Worm (Caenorhabditis elegans) whole organism, L1 larva: ENCODE data around the gene sqst-5.

Experiments
- C34B4.2 ChIP-seq: sonication (generic microtip); optimal IDR thresholded peaks from 2 replicates; lab custom pipeline; 2017; ENCODE audit warnings: mild to moderate bottlenecking, missing genetic modification characterization, missing compliant biosample characterization
- F16B12.6 ChIP-seq: fragments of 150-350 bp; optimal IDR thresholded peaks from 2 replicates; lab custom pipeline; 2014; ENCODE audit warnings: missing biosample characterization, missing genetic modification characterization
- alr-1 ChIP-seq: fragments of 200-800 bp; sonication (Bioruptor generic); optimal IDR thresholded peaks from 2 replicates; lab custom pipeline; 2018; ENCODE audit warnings: borderline replicate concordance, mild to moderate bottlenecking, missing genetic modification characterization, missing compliant biosample characterization
- blmp-1 ChIP-seq: fragments of 150-350 bp; optimal IDR thresholded peaks from 2 replicates; lab custom pipeline; 2014; ENCODE audit warnings: missing biosample characterization, missing genetic modification characterization
- ceh-63 ChIP-seq: fragments of 200-800 bp; sonication (Bioruptor generic); optimal IDR thresholded peaks from 2 replicates; lab custom pipeline; 2018; ENCODE audit warnings: mild to moderate bottlenecking, missing genetic modification characterization, missing compliant biosample characterization
- ceh-8 ChIP-seq: fragments of 200-800 bp; sonication (Bioruptor generic); optimal IDR thresholded peaks from 2 replicates; lab custom pipeline; 2018; ENCODE audit warnings: mild to moderate bottlenecking, missing genetic modification characterization, moderate library complexity, missing compliant biosample characterization
- ceh-90 ChIP-seq: sonication (generic microtip); optimal IDR thresholded peaks from 2 replicates; lab custom pipeline; 2016; ENCODE audit warnings: missing genetic modification characterization, missing compliant biosample characterization
- elt-2 ChIP-seq: sonication (generic microtip); optimal IDR thresholded peaks from 2 replicates; lab custom pipeline; 2016; ENCODE audit warnings: missing genetic modification characterization, mild to moderate bottlenecking, inconsistent platforms, missing compliant biosample characterization, missing genetic modification reagents
- fkh-4 ChIP-seq: sonication (generic microtip); optimal IDR thresholded peaks from 2 replicates; lab custom pipeline; 2016; ENCODE audit warnings: missing compliant biosample characterization, missing genetic modification characterization, borderline replicate concordance
- fos-1 ChIP-seq: fragments of 150-350 bp; optimal IDR thresholded peaks from 2 replicates; lab custom pipeline; 2014; ENCODE audit warnings: missing biosample characterization, missing genetic modification characterization
- hlh-4 ChIP-seq: sonication (generic microtip); optimal IDR thresholded peaks from 2 replicates; lab custom pipeline; 2016; ENCODE audit warnings: mild to moderate bottlenecking, missing genetic modification characterization, missing compliant biosample characterization
- irx-1 ChIP-seq: sonication (generic microtip); optimal IDR thresholded peaks from 2 replicates; lab custom pipeline; 2016; ENCODE audit warnings: missing genetic modification characterization, missing compliant biosample characterization
- jun-1 ChIP-seq: fragments of 150-350 bp; optimal IDR thresholded peaks from 2 replicates; lab custom pipeline; 2014; ENCODE audit warnings: missing biosample characterization, missing genetic modification reagents, missing genetic modification characterization
- lin-14 ChIP-seq: fragments of 200-800 bp; sonication (Bioruptor generic); optimal IDR thresholded peaks from 2 replicates; lab custom pipeline; 2018; ENCODE audit warnings: mild to moderate bottlenecking, missing genetic modification characterization, moderate library complexity, missing compliant biosample characterization
- lin-15B ChIP-seq: fragments of 150-350 bp; sonication (generic microtip); optimal IDR thresholded peaks from 3 replicates; lab custom pipeline; 2014; ENCODE audit warnings: missing biosample characterization, missing genetic modification characterization
- lin-35 ChIP-seq, 2 experiments: fragments of 150-350 bp; optimal IDR thresholded peaks; 2 replicates each; lab custom pipeline; 2014; ENCODE audit warnings: missing biosample characterization in 2 of 2, missing genetic modification characterization in 2 of 2, missing genetic modification reagents in 2 of 2
- lir-3 ChIP-seq: sonication (generic microtip); optimal IDR thresholded peaks from 2 replicates; lab custom pipeline; 2016; ENCODE audit warnings: mild to moderate bottlenecking, missing genetic modification characterization, moderate library complexity, missing compliant biosample characterization; ENCODE audit not compliant: poor library complexity
- mdl-1 ChIP-seq, 2 experiments: fragments of 150-350 bp; optimal IDR thresholded peaks; 2 replicates each; lab custom pipeline; 2014 to 2017; ENCODE audit warnings: missing biosample characterization in 2 of 2, missing genetic modification characterization in 2 of 2, inconsistent platforms in 1 of 2
- mep-1 ChIP-seq: fragments of 150-350 bp; optimal IDR thresholded peaks from 2 replicates; lab custom pipeline; 2014; ENCODE audit warnings: missing biosample characterization, missing genetic modification characterization
- nhr-11 ChIP-seq: fragments of 150-350 bp; optimal IDR thresholded peaks from 2 replicates; lab custom pipeline; 2014; ENCODE audit warnings: missing biosample characterization, missing genetic modification characterization
- nhr-47 ChIP-seq: sonication (generic microtip); optimal IDR thresholded peaks from 2 replicates; lab custom pipeline; 2016; ENCODE audit warnings: mild to moderate bottlenecking, missing genetic modification characterization, moderate library complexity, missing compliant biosample characterization
- nhr-77 ChIP-seq: fragments of 150-350 bp; optimal IDR thresholded peaks from 2 replicates; lab custom pipeline; 2014; ENCODE audit warnings: missing biosample characterization, missing genetic modification characterization
- nhr-85 ChIP-seq: sonication (generic microtip); peaks from one replicate; lab custom pipeline; 2016; ENCODE audit warnings: missing genetic modification characterization, inconsistent platforms, missing compliant biosample characterization
- pag-3 ChIP-seq: sonication (generic microtip); optimal IDR thresholded peaks from 2 replicates; lab custom pipeline; 2017; ENCODE audit warnings: missing genetic modification characterization, mild to moderate bottlenecking, missing compliant biosample characterization, antibody characterized with exemption, borderline replicate concordance; ENCODE audit not compliant: insufficient read depth
- pqm-1 ChIP-seq: sonication (generic microtip); optimal IDR thresholded peaks from 3 replicates; lab custom pipeline; 2017; ENCODE audit warnings: missing biosample characterization, missing genetic modification characterization
- rnt-1 ChIP-seq: sonication (generic microtip); optimal IDR thresholded peaks from 2 replicates; lab custom pipeline; 2016; ENCODE audit warnings: mild to moderate bottlenecking, missing genetic modification characterization, moderate library complexity, missing compliant biosample characterization
- skn-1 ChIP-seq: fragments of 150-350 bp; optimal IDR thresholded peaks from 2 replicates; lab custom pipeline; 2014; ENCODE audit warnings: missing biosample characterization, missing genetic modification characterization
- sox-4 ChIP-seq: sonication (generic microtip); optimal IDR thresholded peaks from 2 replicates; lab custom pipeline; 2016; ENCODE audit warnings: missing genetic modification characterization, missing compliant biosample characterization
- swsn-7 ChIP-seq: sonication (generic microtip); optimal IDR thresholded peaks from 2 replicates; lab custom pipeline; 2016; ENCODE audit warnings: missing genetic modification characterization, missing compliant biosample characterization
- tlp-1 ChIP-seq: fragments of 150-350 bp; optimal IDR thresholded peaks from 2 replicates; lab custom pipeline; 2014; ENCODE audit warnings: missing biosample characterization, missing genetic modification characterization
- unc-130 ChIP-seq: fragments of 150-350 bp; optimal IDR thresholded peaks from 2 replicates; lab custom pipeline; 2017; ENCODE audit warnings: missing biosample characterization, missing genetic modification characterization, inconsistent platforms
- unc-30 ChIP-seq: sonication (generic microtip); optimal IDR thresholded peaks from 2 replicates; lab custom pipeline; 2017; ENCODE audit warnings: missing biosample characterization, missing genetic modification characterization
- unc-86 ChIP-seq: sonication (generic microtip); optimal IDR thresholded peaks from 2 replicates; lab custom pipeline; 2016; ENCODE audit warnings: missing genetic modification characterization, missing compliant biosample characterization
- vab-15 ChIP-seq: sonication (generic microtip); optimal IDR thresholded peaks from 2 replicates; lab custom pipeline; 2017; ENCODE audit warnings: missing genotype, mild to moderate bottlenecking, missing genetic modification characterization, missing compliant biosample characterization
- zag-1 ChIP-seq: fragments of 150-350 bp; optimal IDR thresholded peaks from 2 replicates; lab custom pipeline; 2014; ENCODE audit warnings: missing biosample characterization, missing genetic modification characterization
- ztf-11 ChIP-seq, 2 experiments: sonication (generic microtip); optimal IDR thresholded peaks; 2 replicates each; lab custom pipeline; 2016 to 2017; ENCODE audit warnings: missing genetic modification characterization in 2 of 2, missing biosample characterization in 1 of 2, missing compliant biosample characterization in 1 of 2

sqst-5 gene

ce11 chrIII:179123-179592, 31.7 kb upstream of the sqst-5 start, which contains the start of gene F40G9.6:
TSS of gene F40G9.6 (plus strand) at chrIII:179542.
- TF ChIP-seq skn-1 (tag; lab: Kevin White, UChicago): no peak
- TF ChIP-seq elt-2: no peak
- TF ChIP-seq vab-15 (tag; lab: Kevin White, UChicago): no peak
- TF ChIP-seq unc-86 (tag; lab: Kevin White, UChicago): no peak
- TF ChIP-seq mdl-1 (tag; optimal IDR thresholded peaks at IDR 0.05; lab: Kevin White, UChicago): no peak
- no peak for TF ChIP-seq ztf-11 (tag; optimal IDR thresholded peaks at IDR 0.05; lab: Kevin White, UChicago)
- TF ChIP-seq F16B12.6 (tag; lab: Kevin White, UChicago): no peak
- TF ChIP-seq nhr-77 (tag; lab: Kevin White, UChicago): no peak
- no peak for TF ChIP-seq jun-1 (tag; lab: Kevin White, UChicago)
- TF ChIP-seq ceh-63 (GFP tag; lab: Kevin White, UChicago): no peak
- no peak for TF ChIP-seq sox-4 (tag; lab: Kevin White, UChicago)
- no peak for TF ChIP-seq ceh-8 (GFP tag; lab: Kevin White, UChicago)
- no peak for TF ChIP-seq zag-1 (tag; lab: Kevin White, UChicago)
- no peak for TF ChIP-seq unc-30 (tag; lab: Kevin White, UChicago)
- no peak for TF ChIP-seq lin-14
- no peak for TF ChIP-seq mep-1
- TF ChIP-seq irx-1 (tag; lab: Kevin White, UChicago): no peak
- no peak for TF ChIP-seq alr-1 (tag; lab: Kevin White, UChicago)
- no peak for TF ChIP-seq rnt-1 (tag; lab: Kevin White, UChicago)
- TF ChIP-seq, all 84 proteins: peak for 0

DNA sequence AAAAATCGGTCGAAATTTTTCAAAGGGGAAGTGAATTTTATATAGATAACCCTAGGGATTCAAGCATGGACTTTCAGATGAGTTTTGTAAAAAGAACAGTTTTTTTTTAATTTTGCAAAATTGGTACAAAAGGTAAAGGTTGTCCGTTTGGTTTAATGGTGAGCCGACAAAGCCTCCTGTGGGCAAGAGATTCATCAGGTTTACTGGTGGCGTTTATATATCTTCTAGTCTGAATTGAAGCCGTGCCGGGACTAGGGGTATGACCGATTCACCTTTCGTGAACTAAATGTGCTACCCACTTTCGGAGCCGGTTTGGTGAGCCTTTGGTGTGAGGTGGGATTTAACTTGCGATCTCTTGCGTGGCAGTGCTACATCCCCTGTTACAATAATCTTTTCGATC, 30.7 kb upstream of the sqst-5 start:
- TF ChIP-seq lin-35 (GFP tag; optimal IDR thresholded peaks at IDR 0.05; lab: Kevin White, UChicago) (no peak), rnt-1 (tag; lab: Kevin White, UChicago) (no peak), ceh-90 (tag; lab: Kevin White, UChicago) (no peak), sox-4 (tag; lab: Kevin White, UChicago) (no peak), nhr-77 (tag; lab: Kevin White, UChicago) (no peak), nhr-85 (no peak), tlp-1 (tag; lab: Kevin White, UChicago) (no peak), C34B4.2 (tag; lab: Kevin White, UChicago) (no peak), ztf-11 (tag; optimal IDR thresholded peaks at IDR 0.05; lab: Kevin White, UChicago) (no peak), alr-1 (tag; lab: Kevin White, UChicago) (no peak), blmp-1 (tag; lab: Kevin White, UChicago) (no peak), fos-1 (tag; lab: Kevin White, UChicago) (no peak), pag-3 (no peak), pqm-1 (tag; lab: Kevin White, UChicago) (no peak), skn-1 (tag; lab: Kevin White, UChicago) (no peak)

DNA sequence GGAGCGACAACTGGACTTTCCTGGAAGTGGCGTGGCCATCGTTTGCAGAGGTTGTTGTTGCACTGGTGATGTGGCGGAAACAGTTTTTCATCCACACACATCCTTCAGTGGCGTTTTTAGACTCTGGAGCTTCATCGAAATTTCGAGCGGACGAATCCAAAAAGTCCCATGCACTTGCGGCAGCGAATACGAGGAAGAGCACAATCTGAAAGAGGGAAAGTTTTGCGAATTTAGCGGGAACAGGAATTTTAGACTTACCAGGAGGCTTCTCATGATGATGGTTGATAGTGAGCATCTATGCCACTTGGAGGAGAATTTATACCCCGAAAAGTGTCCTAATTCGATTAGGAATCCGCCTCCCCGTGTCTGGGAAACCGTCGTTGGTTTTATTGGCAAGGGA, 30.3 kb upstream of the sqst-5 start, which contains the start of gene F40G9.14:
TSS of gene F40G9.14 (minus strand) at position 101 of the 400 bp plus-strand sequence.
- TF ChIP-seq alr-1 (tag; lab: Kevin White, UChicago) (no peak), hlh-4 (no peak), unc-130 (no peak), nhr-47 (tag; lab: Kevin White, UChicago) (no peak), nhr-11 (tag; lab: Kevin White, UChicago) (no peak)

DNA sequence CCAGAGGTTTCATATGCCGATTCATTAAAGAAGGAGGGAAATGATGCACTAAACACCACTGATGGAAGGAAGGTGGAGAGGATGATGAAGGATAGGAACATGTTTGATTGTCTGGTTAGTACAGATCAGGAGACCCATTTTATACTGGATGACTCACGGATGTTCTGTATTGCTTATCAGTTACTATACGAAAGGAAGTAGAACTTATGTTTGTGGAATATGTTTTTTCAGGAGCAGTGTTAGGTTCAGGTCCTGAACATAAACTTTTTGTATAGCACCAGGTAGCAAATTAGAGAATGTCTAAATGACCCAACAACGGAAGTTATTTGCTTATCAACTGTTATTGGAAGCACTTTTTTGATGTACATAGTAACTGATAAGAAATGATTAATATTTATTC, 28.3 kb upstream of the sqst-5 start, which contains the start of gene clec-148:
TSS of gene clec-148 (minus strand) at position 101 of the 400 bp plus-strand sequence.
- no peak for TF ChIP-seq lin-15B (tag; lab: Kevin White, UChicago)
- TF ChIP-seq swsn-7: no peak
- no peak for TF ChIP-seq pag-3
- TF ChIP-seq lir-3: no peak
- TF ChIP-seq fkh-4 (tag; lab: Kevin White, UChicago): no peak
